Comparison of ENCODE assay signal across 4 fruit fly cellular contexts in genomic region chr2L:10403803-10404315, dm6.
TF ChIP-seq lines count a peak whose summit lies in the region.

No protein-coding gene starts in this region.

- no peak for TF ChIP-seq CTCF in whole organism, embryonic (GFP tag; optimal IDR thresholded peaks at IDR 0.05; lab: Kevin White, UChicago)

TF ChIP-seq in whole organism, adult, 20 proteins besides CTCF, POLR2A, EP300 and RAD21:
- no peak for TF ChIP-seq ovo (GFP tag; optimal IDR thresholded peaks at IDR 0.05; lab: Kevin White, UChicago)
- peak; percentile 39 for TF ChIP-seq bab1 (GFP tag; optimal IDR thresholded peaks at IDR 0.05; lab: Kevin White, UChicago)
- no peak for TF ChIP-seq CG5204 (GFP tag; optimal IDR thresholded peaks at IDR 0.05; lab: Kevin White, UChicago)
- TF ChIP-seq CG1620 (GFP tag; optimal IDR thresholded peaks at IDR 0.05; lab: Kevin White, UChicago): no peak
- no peak for TF ChIP-seq CG14711 (tag; optimal IDR thresholded peaks at IDR 0.05; lab: Kevin White, UChicago)
- TF ChIP-seq CG7045 (GFP tag; optimal IDR thresholded peaks at IDR 0.05; lab: Kevin White, UChicago): no peak
- TF ChIP-seq CG11617 (GFP tag; optimal IDR thresholded peaks at IDR 0.05; lab: Kevin White, UChicago): no peak
- no peak for TF ChIP-seq CG7101 (tag; optimal IDR thresholded peaks at IDR 0.05; lab: Kevin White, UChicago)
- no peak for TF ChIP-seq pad (GFP tag; optimal IDR thresholded peaks at IDR 0.05; lab: Kevin White, UChicago)
- TF ChIP-seq Crg-1 (GFP tag; optimal IDR thresholded peaks at IDR 0.05; lab: Kevin White, UChicago): no peak
- peak; percentile 86 for TF ChIP-seq kay (GFP tag; lab: Kevin White, UChicago; ENCODE audit: borderline replicate concordance)

TF ChIP-seq in whole organism, embryonic, 481 proteins besides CTCF, POLR2A, EP300 and RAD21 (continues in another document):
- peak; percentile 67 for TF ChIP-seq Dref (GFP tag; IDR thresholded peaks at IDR 0.05; lab: Robert Waterston, UW)
- TF ChIP-seq row (GFP tag; IDR thresholded peaks at IDR 0.05; lab: Robert Waterston, UW): peak; percentile 60
- peak; percentile 52 for TF ChIP-seq Sry-δ (GFP tag; optimal IDR thresholded peaks at IDR 0.05; lab: Kevin White, UChicago)
- TF ChIP-seq mam (GFP tag; optimal IDR thresholded peaks at IDR 0.05; lab: Kevin White, UChicago): peak; percentile 25
- peak; percentile 13 for TF ChIP-seq phol (tag; optimal IDR thresholded peaks at IDR 0.05; lab: Kevin White, UChicago)
- peak; percentile 3 for TF ChIP-seq Sox100B (GFP tag; optimal IDR thresholded peaks at IDR 0.05; lab: Kevin White, UChicago)
- TF ChIP-seq CG13287 (GFP tag; IDR thresholded peaks at IDR 0.05; lab: Robert Waterston, UW; ENCODE audit: partially characterized antibody): peak; percentile 62
- TF ChIP-seq CG4282 (GFP tag; optimal IDR thresholded peaks at IDR 0.05; lab: Kevin White, UChicago): no peak
- no peak for TF ChIP-seq cato (GFP tag; optimal IDR thresholded peaks at IDR 0.05; lab: Kevin White, UChicago; ENCODE audit: borderline replicate concordance)
- no peak for TF ChIP-seq CG2120 (GFP tag; optimal IDR thresholded peaks at IDR 0.05; lab: Kevin White, UChicago)
- TF ChIP-seq vnd (GFP tag; IDR thresholded peaks at IDR 0.05; lab: Robert Waterston, UW; ENCODE audit: partially characterized antibody): 0 out of 3 replicates have a peak, but pooled peaks have one; percentile 38
- peak; percentile 3 for TF ChIP-seq HmgZ (tag; optimal IDR thresholded peaks at IDR 0.05; lab: Kevin White, UChicago)
- TF ChIP-seq HHEX (GFP tag; optimal IDR thresholded peaks at IDR 0.05; lab: Kevin White, UChicago): no peak
- no peak for TF ChIP-seq chm (GFP tag; IDR thresholded peaks at IDR 0.05; lab: Robert Waterston, UW)
- TF ChIP-seq twi (tag; optimal IDR thresholded peaks at IDR 0.05; lab: Kevin White, UChicago): no peak
- peak; percentile 42; the same call in 1 of the 3 replicates for TF ChIP-seq CG14860 (GFP tag; IDR thresholded peaks at IDR 0.05; lab: Robert Waterston, UW; ENCODE audit: partially characterized antibody)
- no peak for TF ChIP-seq CHES-1-like (GFP tag; optimal IDR thresholded peaks at IDR 0.05; lab: Kevin White, UChicago)
- TF ChIP-seq lola (GFP tag; optimal IDR thresholded peaks at IDR 0.05; lab: Kevin White, UChicago): no peak
- TF ChIP-seq Sry-β (GFP tag; optimal IDR thresholded peaks at IDR 0.05; lab: Kevin White, UChicago): peak; percentile 54
- peak; percentile 58; the same call in 1 of the 2 replicates for TF ChIP-seq sna (GFP tag; IDR thresholded peaks at IDR 0.05; lab: Robert Waterston, UW; ENCODE audit: partially characterized antibody)
- peak; percentile 44; the same call in 2 of the 3 replicates for TF ChIP-seq CG34224 (GFP tag; IDR thresholded peaks at IDR 0.05; lab: Robert Waterston, UW; ENCODE audit: partially characterized antibody)
- TF ChIP-seq org-1 (GFP tag; optimal IDR thresholded peaks at IDR 0.05; lab: Kevin White, UChicago): no peak
- TF ChIP-seq CG14710 (tag; optimal IDR thresholded peaks at IDR 0.05; lab: Kevin White, UChicago): peak; percentile 1
- peak; percentile 91 for TF ChIP-seq CG1603 (tag; optimal IDR thresholded peaks at IDR 0.05; lab: Kevin White, UChicago)
- TF ChIP-seq tll (GFP tag; optimal IDR thresholded peaks at IDR 0.05; lab: Kevin White, UChicago): no peak

TF ChIP-seq in whole organism, prepupa, 60 proteins besides CTCF, POLR2A, EP300 and RAD21:
- TF ChIP-seq CG10631 (GFP tag; optimal IDR thresholded peaks at IDR 0.05; lab: Kevin White, UChicago) (no peak), cyc (GFP tag; optimal IDR thresholded peaks at IDR 0.05; lab: Kevin White, UChicago) (no peak), CG10669 (GFP tag; optimal IDR thresholded peaks at IDR 0.05; lab: Kevin White, UChicago) (peak; percentile 78), Sox102F (GFP tag; optimal IDR thresholded peaks at IDR 0.05; lab: Kevin White, UChicago) (no peak), fkh (GFP tag; optimal IDR thresholded peaks at IDR 0.05; lab: Kevin White, UChicago) (peak; percentile 9), Eip78C (GFP tag; lab: Kevin White, UChicago) (peak; percentile 50)

TF ChIP-seq in whole organism, wandering third instar larva, 38 proteins besides CTCF, POLR2A, EP300 and RAD21:
- TF ChIP-seq woc (GFP tag; optimal IDR thresholded peaks at IDR 0.05; lab: Kevin White, UChicago): peak; percentile 40
- no peak for TF ChIP-seq sv (GFP tag; optimal IDR thresholded peaks at IDR 0.05; lab: Kevin White, UChicago)
- peak; percentile 7 for TF ChIP-seq Myc (optimal IDR thresholded peaks at IDR 0.05; lab: Kevin White, UChicago)
- TF ChIP-seq usp (GFP tag; optimal IDR thresholded peaks at IDR 0.05; lab: Kevin White, UChicago): no peak
- no peak for TF ChIP-seq psq (GFP tag; optimal IDR thresholded peaks at IDR 0.05; lab: Kevin White, UChicago)
